Fruit fly (Drosophila melanogaster) whole organism, pupa: ENCODE results near the gene CG4582.

Experiments
- CG14655 ChIP-seq: fragments of 200-800 bp; sonication (Bioruptor generic); optimal IDR thresholded peaks from 3 replicates; lab custom pipeline; 2017; ENCODE audit warnings: mild to moderate bottlenecking, missing biosample characterization, missing genetic modification reagents, missing genetic modification characterization
- CG17806 ChIP-seq: fragments of 200-800 bp; sonication (Bioruptor generic); optimal IDR thresholded peaks from 2 replicates; lab custom pipeline; 2018; ENCODE audit warnings: missing biosample characterization, mild to moderate bottlenecking, missing genetic modification characterization, moderate library complexity
- CG34367 ChIP-seq: fragments of 200-800 bp; sonication (Bioruptor generic); optimal IDR thresholded peaks from 2 replicates; lab custom pipeline; 2018; ENCODE audit warnings: missing biosample characterization, mild to moderate bottlenecking, missing genetic modification characterization
- CG8159 ChIP-seq: fragments of 200-800 bp; sonication (Bioruptor generic); optimal IDR thresholded peaks from 3 replicates; lab custom pipeline; 2018; ENCODE audit warnings: missing biosample characterization, mild to moderate bottlenecking, missing genetic modification characterization, moderate library complexity
- CG8301 ChIP-seq: fragments of 200-800 bp; sonication (Bioruptor generic); optimal IDR thresholded peaks from 2 replicates; lab custom pipeline; 2018; ENCODE audit warnings: missing biosample characterization, mild to moderate bottlenecking, missing genetic modification characterization
- CG9948 ChIP-seq: fragments of 200-800 bp; sonication (Bioruptor generic); optimal IDR thresholded peaks from 2 replicates; lab custom pipeline; 2018; ENCODE audit warnings: missing biosample characterization, mild to moderate bottlenecking, missing genetic modification characterization, moderate library complexity
- D1 ChIP-seq: fragments of 200-800 bp; sonication (Bioruptor generic); optimal IDR thresholded peaks from 2 replicates; lab custom pipeline; 2018; ENCODE audit warnings: missing biosample characterization, mild to moderate bottlenecking, missing genetic modification characterization, moderate library complexity
- Pif1B ChIP-seq: fragments of 200-800 bp; sonication (Bioruptor generic); optimal IDR thresholded peaks from 3 replicates; lab custom pipeline; 2016; ENCODE audit warnings: missing biosample characterization, missing genetic modification characterization
- Snoo ChIP-seq: fragments of 200-800 bp; sonication (Bioruptor generic); optimal IDR thresholded peaks from 3 replicates; lab custom pipeline; 2017; ENCODE audit warnings: missing biosample characterization, mild to moderate bottlenecking, missing genetic modification characterization, inconsistent platforms
- gl ChIP-seq: fragments of 200-800 bp; sonication (Bioruptor generic); optimal IDR thresholded peaks from 2 replicates; lab custom pipeline; 2018; ENCODE audit warnings: missing biosample characterization, mild to moderate bottlenecking, missing genetic modification characterization

DNA sequence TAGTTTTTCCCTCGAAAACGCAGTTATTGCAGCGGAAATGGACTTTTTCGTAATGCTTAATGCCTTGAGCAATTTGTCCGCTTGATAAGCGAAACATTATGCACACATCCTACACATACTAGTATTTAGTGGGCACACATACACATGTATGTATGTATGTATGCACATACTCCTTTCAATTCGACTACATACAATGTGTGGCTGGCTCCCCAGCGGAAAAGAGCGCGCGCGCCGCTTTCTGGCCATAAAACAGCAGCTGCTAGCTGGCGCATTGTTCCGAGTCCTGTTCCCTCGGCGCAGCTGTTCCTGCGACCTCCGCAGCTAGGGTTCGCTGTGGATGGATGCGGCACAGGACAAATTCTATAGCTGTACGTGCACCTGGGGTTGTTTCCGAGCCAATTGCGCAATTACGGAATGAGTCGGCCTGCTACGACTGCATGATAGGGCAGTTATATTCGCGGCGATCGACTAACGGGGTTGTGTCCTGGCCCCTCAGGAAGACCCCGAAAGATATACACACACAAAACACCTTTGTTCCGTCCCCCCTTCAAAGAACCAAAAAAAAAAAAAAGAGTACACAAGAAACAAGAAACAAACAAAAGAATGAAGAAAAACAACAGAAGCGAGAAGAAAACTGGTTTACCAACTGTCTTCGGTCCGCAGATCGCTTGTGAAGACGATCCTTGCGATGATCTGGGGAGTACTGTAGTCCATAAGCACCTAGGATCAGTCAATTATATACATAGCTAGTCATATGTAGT, 13.5 kb upstream of the CG4582 start:
- no peak for TF ChIP-seq CG14655 (GFP tag; lab: Kevin White, UChicago)
- no peak for TF ChIP-seq CG9948 (tag; lab: Kevin White, UChicago)
- TF ChIP-seq Pif1B (GFP tag; lab: Kevin White, UChicago): no peak
- TF ChIP-seq CG8159 (tag; lab: Kevin White, UChicago): no peak
- TF ChIP-seq CG8301 (tag; lab: Kevin White, UChicago): no peak
- TF ChIP-seq Snoo (tag; lab: Kevin White, UChicago): no peak
- no peak for TF ChIP-seq CG34367 (tag; lab: Kevin White, UChicago)
- TF ChIP-seq D1: no peak
- no peak for TF ChIP-seq CG17806 (tag; lab: Kevin White, UChicago)
- no peak for TF ChIP-seq gl (tag; lab: Kevin White, UChicago)
